Fruit fly (Drosophila melanogaster) whole organism, prepupa: Measurements from ENCODE around the gene Lsd-2.

ENCODE experiments used
- Blimp-1 ChIP-seq: fragments of 200-800 bp; sonication (Bioruptor generic); optimal IDR thresholded peaks from 3 replicates; lab custom pipeline; 2017; ENCODE audit warnings: missing biosample characterization, missing genetic modification characterization, mild to moderate bottlenecking, moderate library complexity, missing genetic modification reagents
- CG10631 ChIP-seq: fragments of 200-800 bp; sonication (Bioruptor generic); optimal IDR thresholded peaks from 2 replicates; lab custom pipeline; 2016; ENCODE audit warnings: missing biosample characterization, missing genetic modification characterization
- CG10669 ChIP-seq: fragments of 200-800 bp; sonication (Bioruptor generic); optimal IDR thresholded peaks from 3 replicates; lab custom pipeline; 2018; ENCODE audit warnings: missing biosample characterization, mild to moderate bottlenecking, missing genetic modification characterization, moderate library complexity
- CG11294 ChIP-seq: fragments of 200-800 bp; sonication (Bioruptor generic); IDR thresholded peaks from 2 replicates; pipeline ENCODE4 v1.3.6; 2022; ENCODE audit warnings: missing biosample characterization, missing genetic modification characterization
- CG11762 ChIP-seq: fragments of 200-800 bp; sonication (Bioruptor generic); optimal IDR thresholded peaks from 3 replicates; lab custom pipeline; 2016; ENCODE audit warnings: missing biosample characterization, missing genetic modification characterization; ENCODE audit not compliant: insufficient read depth
- CG11902 ChIP-seq: fragments of 200-800 bp; sonication (Bioruptor generic); optimal IDR thresholded peaks from 3 replicates; lab custom pipeline; 2016; ENCODE audit warnings: missing biosample characterization, missing genetic modification characterization
- CG15336 ChIP-seq: fragments of 200-800 bp; sonication (Bioruptor generic); IDR thresholded peaks from 2 replicates; pipeline ENCODE4 v1.3.6; 2022; ENCODE audit warnings: missing biosample characterization, missing genetic modification characterization
- CG1621 ChIP-seq: fragments of 200-800 bp; sonication (Bioruptor generic); optimal IDR thresholded peaks from 3 replicates; lab custom pipeline; 2018; ENCODE audit warnings: missing biosample characterization, mild to moderate bottlenecking, missing genetic modification characterization
- CG3032 ChIP-seq: fragments of 200-800 bp; optimal IDR thresholded peaks from 2 replicates; lab custom pipeline; 2019; ENCODE audit warnings: missing biosample characterization, mild to moderate bottlenecking, missing genetic modification characterization, moderate library complexity
- CG31627 ChIP-seq: fragments of 200-800 bp; sonication (Bioruptor generic); optimal IDR thresholded peaks from 3 replicates; lab custom pipeline; 2016; ENCODE audit warnings: missing biosample characterization, missing genetic modification characterization
- CG32006 ChIP-seq: fragments of 200-800 bp; sonication (Bioruptor generic); optimal IDR thresholded peaks from 3 replicates; lab custom pipeline; 2017; ENCODE audit warnings: missing biosample characterization, mild to moderate bottlenecking, missing genetic modification characterization
- CG34406 ChIP-seq: fragments of 200-800 bp; sonication (Bioruptor generic); optimal IDR thresholded peaks from 3 replicates; lab custom pipeline; 2016; ENCODE audit warnings: missing biosample characterization, missing genetic modification characterization
- CG3919 ChIP-seq: fragments of 200-800 bp; sonication (Bioruptor generic); optimal IDR thresholded peaks from 3 replicates; lab custom pipeline; 2016; ENCODE audit warnings: missing biosample characterization, missing genetic modification characterization
- CG4318 ChIP-seq: fragments of 200-800 bp; sonication (Bioruptor generic); optimal IDR thresholded peaks from 3 replicates; lab custom pipeline; 2017; ENCODE audit warnings: missing biosample characterization, mild to moderate bottlenecking, missing genetic modification characterization
- CG6276 ChIP-seq: fragments of 200-800 bp; sonication (Bioruptor generic); optimal IDR thresholded peaks from 2 replicates; lab custom pipeline; 2017; ENCODE audit warnings: missing biosample characterization, mild to moderate bottlenecking, missing genetic modification characterization
- CG6792 ChIP-seq: fragments of 200-800 bp; sonication (Bioruptor generic); optimal IDR thresholded peaks from 3 replicates; lab custom pipeline; 2016; ENCODE audit warnings: missing biosample characterization, missing genetic modification characterization
- CG6808 ChIP-seq: fragments of 200-800 bp; sonication (Bioruptor generic); optimal IDR thresholded peaks from 3 replicates; lab custom pipeline; 2017; ENCODE audit warnings: missing biosample characterization, missing genetic modification characterization, mild to moderate bottlenecking, moderate library complexity, missing genetic modification reagents
- CG9139 ChIP-seq: fragments of 200-800 bp; sonication (Bioruptor generic); optimal IDR thresholded peaks from 3 replicates; lab custom pipeline; 2017; ENCODE audit warnings: missing biosample characterization, mild to moderate bottlenecking, missing genetic modification characterization
- Eip75B ChIP-seq: fragments of 200-800 bp; sonication (Bioruptor generic); optimal IDR thresholded peaks from 3 replicates; lab custom pipeline; 2016; ENCODE audit warnings: missing biosample characterization, missing genetic modification characterization
- Eip78C ChIP-seq: fragments of 200-800 bp; sonication (Bioruptor generic); peaks from one replicate; lab custom pipeline; 2016; ENCODE audit warnings: missing biosample characterization, missing genetic modification characterization
- Eip93F ChIP-seq: fragments of 200-800 bp; sonication (Bioruptor generic); optimal IDR thresholded peaks from 2 replicates; lab custom pipeline; 2016; ENCODE audit warnings: missing biosample characterization, mild to moderate bottlenecking, missing genetic modification characterization
- Ets96B ChIP-seq: fragments of 200-800 bp; optimal IDR thresholded peaks from 2 replicates; lab custom pipeline; 2019; ENCODE audit warnings: missing biosample characterization, mild to moderate bottlenecking, missing genetic modification characterization, moderate library complexity
- Gug ChIP-seq: fragments of 200-800 bp; sonication (Bioruptor generic); IDR thresholded peaks from 2 replicates; pipeline ENCODE4 v1.3.6; 2022; ENCODE audit warnings: missing biosample characterization, missing genetic modification characterization
- Hr38 ChIP-seq: sonication (Bioruptor generic); optimal IDR thresholded peaks from 2 replicates; lab custom pipeline; 2016; ENCODE audit warnings: missing biosample characterization, missing genetic modification characterization
- Hr39 ChIP-seq: fragments of 200-800 bp; sonication (Bioruptor generic); optimal IDR thresholded peaks from 2 replicates; lab custom pipeline; 2016; ENCODE audit warnings: missing biosample characterization, missing genetic modification characterization
- Lpt ChIP-seq: fragments of 200-800 bp; sonication (Bioruptor generic); optimal IDR thresholded peaks from 3 replicates; lab custom pipeline; 2016; ENCODE audit warnings: missing biosample characterization, missing genetic modification characterization
- Met ChIP-seq: fragments of 200-800 bp; sonication (Bioruptor generic); optimal IDR thresholded peaks from 3 replicates; lab custom pipeline; 2016; ENCODE audit warnings: missing biosample characterization, missing genetic modification characterization
- OdsH ChIP-seq: fragments of 200-800 bp; sonication (Bioruptor generic); optimal IDR thresholded peaks from 3 replicates; lab custom pipeline; 2016; ENCODE audit warnings: missing biosample characterization, missing genetic modification characterization
- Smox ChIP-seq: fragments of 200-800 bp; sonication (Bioruptor generic); optimal IDR thresholded peaks from 3 replicates; lab custom pipeline; 2016; ENCODE audit warnings: missing biosample characterization, missing genetic modification characterization
- Sox102F ChIP-seq: fragments of 200-800 bp; sonication (Bioruptor generic); optimal IDR thresholded peaks from 2 replicates; lab custom pipeline; 2016; ENCODE audit warnings: missing biosample characterization, mild to moderate bottlenecking, missing genetic modification characterization
- Sox14 ChIP-seq: fragments of 200-800 bp; sonication (Bioruptor generic); optimal IDR thresholded peaks from 3 replicates; lab custom pipeline; 2016; ENCODE audit warnings: missing biosample characterization, missing genetic modification characterization
- achi ChIP-seq: fragments of 200-800 bp; sonication (Bioruptor generic); optimal IDR thresholded peaks from 3 replicates; lab custom pipeline; 2016; ENCODE audit warnings: missing biosample characterization, missing genetic modification characterization
- acj6 ChIP-seq: fragments of 200-800 bp; sonication (Bioruptor generic); optimal IDR thresholded peaks from 3 replicates; lab custom pipeline; 2016; ENCODE audit warnings: missing biosample characterization, missing genetic modification characterization
- cyc ChIP-seq: fragments of 200-800 bp; sonication (Bioruptor generic); optimal IDR thresholded peaks from 3 replicates; lab custom pipeline; 2016; ENCODE audit warnings: missing biosample characterization, missing genetic modification characterization
- dsx ChIP-seq: fragments of 200-800 bp; optimal IDR thresholded peaks from 3 replicates; lab custom pipeline; 2019; ENCODE audit warnings: missing biosample characterization, mild to moderate bottlenecking, missing genetic modification characterization, moderate library complexity; ENCODE audit not compliant: poor library complexity, severe bottlenecking
- eg ChIP-seq: fragments of 200-800 bp; sonication (Bioruptor generic); IDR thresholded peaks from 3 replicates; pipeline ENCODE4 v1.3.6; 2022; ENCODE audit warnings: missing biosample characterization, missing genetic modification characterization
- esn ChIP-seq: fragments of 200-800 bp; sonication (Bioruptor generic); optimal IDR thresholded peaks from 2 replicates; lab custom pipeline; 2016; ENCODE audit warnings: missing biosample characterization, mild to moderate bottlenecking, missing genetic modification characterization, moderate library complexity
- fd59A ChIP-seq: fragments of 200-800 bp; sonication (Bioruptor generic); optimal IDR thresholded peaks from 2 replicates; lab custom pipeline; 2017; ENCODE audit warnings: missing biosample characterization, mild to moderate bottlenecking, missing genetic modification characterization, missing genetic modification reagents
- fkh ChIP-seq: fragments of 200-800 bp; sonication (Bioruptor generic); optimal IDR thresholded peaks from 3 replicates; lab custom pipeline; 2017; ENCODE audit warnings: missing biosample characterization, mild to moderate bottlenecking, missing genetic modification characterization, moderate library complexity
- lz ChIP-seq: fragments of 200-800 bp; sonication (Bioruptor generic); optimal IDR thresholded peaks from 3 replicates; lab custom pipeline; 2016; ENCODE audit warnings: missing biosample characterization, missing genetic modification characterization
- net ChIP-seq: fragments of 200-800 bp; sonication (Bioruptor generic); optimal IDR thresholded peaks from 3 replicates; lab custom pipeline; 2016; ENCODE audit warnings: missing biosample characterization, missing genetic modification characterization
- pdm3 ChIP-seq: fragments of 200-800 bp; sonication (Bioruptor generic); optimal IDR thresholded peaks from 3 replicates; lab custom pipeline; 2016; ENCODE audit warnings: missing biosample characterization, missing genetic modification characterization
- salr ChIP-seq, 2 experiments: fragments of 200-800 bp; sonication (Bioruptor generic); optimal IDR thresholded peaks; 3 replicates each; lab custom pipeline; 2016 to 2018; ENCODE audit warnings: missing biosample characterization in 2 of 2, missing genetic modification characterization in 2 of 2, mild to moderate bottlenecking in 1 of 2
- ss ChIP-seq, 2 experiments: fragments of 200-800 bp; sonication (Bioruptor generic); optimal IDR thresholded peaks; 2 replicates in 1 of 2; 3 replicates in 1 of 2; lab custom pipeline; 2017 to 2018; ENCODE audit warnings: mild to moderate bottlenecking in 2 of 2, missing biosample characterization in 2 of 2, missing genetic modification characterization in 2 of 2, moderate library complexity in 1 of 2
- svp ChIP-seq: fragments of 200-800 bp; sonication (Bioruptor generic); peaks from one replicate; lab custom pipeline; 2016; ENCODE audit warnings: missing biosample characterization, missing genetic modification characterization
- topi ChIP-seq: fragments of 200-800 bp; sonication (Bioruptor generic); optimal IDR thresholded peaks from 3 replicates; lab custom pipeline; 2016; ENCODE audit warnings: missing biosample characterization, missing genetic modification characterization
- vri ChIP-seq: fragments of 200-800 bp; sonication (Bioruptor generic); optimal IDR thresholded peaks from 3 replicates; lab custom pipeline; 2016; ENCODE audit warnings: missing biosample characterization, mild to moderate bottlenecking, missing genetic modification characterization

Gene Lsd-2

DNA sequence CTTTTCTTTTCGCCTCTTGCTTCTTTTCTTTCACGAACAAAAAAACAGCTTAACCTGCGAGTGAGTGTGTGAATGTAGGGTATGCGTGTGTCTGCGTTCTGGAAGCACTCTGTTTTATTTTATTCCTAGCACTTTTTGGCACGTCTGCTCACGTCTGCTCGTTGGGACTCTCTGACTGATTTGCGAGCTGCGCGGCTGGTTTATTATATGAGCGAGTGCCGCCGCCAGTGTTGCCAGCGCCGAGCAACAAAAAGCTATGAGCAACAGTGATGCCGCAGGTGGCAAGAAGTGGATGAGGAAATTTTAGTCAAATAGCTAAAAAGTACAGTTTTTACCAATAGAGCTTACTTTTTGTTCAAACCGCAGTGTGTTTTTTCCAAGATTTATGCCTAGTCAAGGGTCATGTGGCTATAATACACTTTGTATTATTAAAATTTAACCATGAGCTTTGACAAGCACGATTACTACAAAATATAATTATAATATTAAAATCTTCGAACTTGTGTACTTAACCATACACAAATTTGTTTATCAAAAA is at the start of gene Lsd-2 (continued):
- TF ChIP-seq Eip75B (GFP tag; lab: Kevin White, UChicago): peak; percentile 51
- TF ChIP-seq Ets96B (tag; lab: Kevin White, UChicago): no peak
- TF ChIP-seq lz: no peak
- no peak for TF ChIP-seq CG11294
- peak; percentile 4 for TF ChIP-seq acj6 (GFP tag; lab: Kevin White, UChicago)
- no peak for TF ChIP-seq CG1621 (tag; lab: Kevin White, UChicago)
- TF ChIP-seq achi: no peak
- peak; percentile 90 for TF ChIP-seq svp
- peak; percentile 63 for TF ChIP-seq Sox14 (GFP tag; lab: Kevin White, UChicago)
- TF ChIP-seq, all 60 proteins: peak for 34

dm6 chrX:15125496-15125895 is 49.5 kb upstream of the Lsd-2 start, which contains the start of gene drd:
Gene drd, plus strand, starts transcription at chrX:15125753.
- TF ChIP-seq Eip78C (no peak), CG3919 (GFP tag; lab: Kevin White, UChicago) (no peak), dsx (GFP tag; lab: Kevin White, UChicago) (no peak), Blimp-1 (no peak), topi (no peak), esn (GFP tag; lab: Kevin White, UChicago) (no peak), Gug (no peak), CG10631 (GFP tag; lab: Kevin White, UChicago) (no peak), vri (GFP tag; lab: Kevin White, UChicago) (no peak), fkh (GFP tag; lab: Kevin White, UChicago) (no peak), Hr39 (GFP tag; lab: Kevin White, UChicago) (no peak), CG11294 (no peak), Met (no peak), Eip93F (no peak), CG31627 (GFP tag; lab: Kevin White, UChicago) (no peak), CG6276 (no peak)
- TF ChIP-seq, all 60 proteins: peak for 0

dm6 chrX:15123418-15123994 is 47.5 kb upstream of the Lsd-2 start:
- TF ChIP-seq CG32006 (peak; percentile 83), cyc (GFP tag; lab: Kevin White, UChicago) (no peak), CG34406 (GFP tag; lab: Kevin White, UChicago) (no peak), Sox102F (GFP tag; lab: Kevin White, UChicago) (no peak), eg (peak; percentile 64), topi (no peak), net (GFP tag; lab: Kevin White, UChicago) (peak; percentile 23), CG15336 (GFP tag; lab: Robert Waterston, UW) (peak; percentile 57), CG3032 (peak; percentile 49), Met (no peak), CG11902 (GFP tag; lab: Kevin White, UChicago) (no peak), Hr38 (GFP tag; lab: Kevin White, UChicago) (no peak), CG6808 (peak; percentile 27), Smox (GFP tag; lab: Kevin White, UChicago) (no peak), achi (peak; percentile 4), salr (GFP tag; optimal IDR thresholded peaks at IDR 0.05; lab: Kevin White, UChicago) (peak in 1 of 2 experiments; percentile 75), CG9139 (GFP tag; lab: Kevin White, UChicago) (no peak), pdm3 (GFP tag; lab: Kevin White, UChicago) (no peak), OdsH (GFP tag; lab: Kevin White, UChicago) (peak; percentile 23), CG6792 (no peak), CG11762 (no peak), CG1621 (tag; lab: Kevin White, UChicago) (no peak), Ets96B (tag; lab: Kevin White, UChicago) (peak; percentile 35), CG11294 (no peak), Eip78C (peak; percentile 29), CG10669 (GFP tag; lab: Kevin White, UChicago) (no peak), Lpt (GFP tag; lab: Kevin White, UChicago) (peak; percentile 30), CG4318 (GFP tag; lab: Kevin White, UChicago) (peak; percentile 58), ss (GFP tag; optimal IDR thresholded peaks at IDR 0.05; lab: Kevin White, UChicago) (peak in 1 of 2 experiments; percentile 18), Hr39 (GFP tag; lab: Kevin White, UChicago) (no peak), svp (no peak), fd59A (GFP tag; lab: Kevin White, UChicago) (no peak), Sox14 (GFP tag; lab: Kevin White, UChicago) (no peak)
